Fruit fly (Drosophila melanogaster): ENCODE results near the gene CG10949.

CG10949 gene

DNA sequence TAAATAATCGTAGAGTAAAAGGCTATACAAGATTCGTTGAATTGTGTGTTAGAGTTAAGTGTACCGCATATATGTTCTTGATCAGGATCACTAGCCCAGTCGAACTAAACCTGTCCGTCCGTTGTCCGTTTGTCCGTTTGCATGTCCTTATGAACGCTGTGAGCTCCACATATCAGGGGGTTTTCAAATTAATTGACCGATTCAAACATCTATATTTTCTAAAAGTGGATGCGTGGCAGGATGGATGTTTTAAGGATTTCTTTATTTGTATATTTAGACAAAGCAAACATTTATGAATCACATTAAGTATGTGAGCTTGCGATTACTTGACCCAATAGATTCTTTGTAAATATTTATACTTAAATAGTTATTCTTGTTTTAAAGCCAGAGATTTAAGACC, 18.5 kb upstream of the CG10949 start (continued):
- TF ChIP-seq OdsH (GFP tag; optimal IDR thresholded peaks at IDR 0.05) (peak; percentile 20), CG11294 (GFP tag; IDR thresholded peaks at IDR 0.05) (no peak), Hr38 (GFP tag; optimal IDR thresholded peaks at IDR 0.05) (no peak), CG10669 (GFP tag; optimal IDR thresholded peaks at IDR 0.05) (no peak), Lpt (GFP tag; optimal IDR thresholded peaks at IDR 0.05) (no peak), CG6276 (GFP tag; optimal IDR thresholded peaks at IDR 0.05) (no peak), CG32006 (GFP tag; optimal IDR thresholded peaks at IDR 0.05) (peak; percentile 66), dsx (GFP tag; optimal IDR thresholded peaks at IDR 0.05; ENCODE audit: poor library complexity, severe bottlenecking) (no peak), Sox102F (GFP tag; optimal IDR thresholded peaks at IDR 0.05) (no peak), net (GFP tag; optimal IDR thresholded peaks at IDR 0.05) (peak; percentile 9), Met (GFP tag; optimal IDR thresholded peaks at IDR 0.05) (peak; percentile 46)

DNA sequence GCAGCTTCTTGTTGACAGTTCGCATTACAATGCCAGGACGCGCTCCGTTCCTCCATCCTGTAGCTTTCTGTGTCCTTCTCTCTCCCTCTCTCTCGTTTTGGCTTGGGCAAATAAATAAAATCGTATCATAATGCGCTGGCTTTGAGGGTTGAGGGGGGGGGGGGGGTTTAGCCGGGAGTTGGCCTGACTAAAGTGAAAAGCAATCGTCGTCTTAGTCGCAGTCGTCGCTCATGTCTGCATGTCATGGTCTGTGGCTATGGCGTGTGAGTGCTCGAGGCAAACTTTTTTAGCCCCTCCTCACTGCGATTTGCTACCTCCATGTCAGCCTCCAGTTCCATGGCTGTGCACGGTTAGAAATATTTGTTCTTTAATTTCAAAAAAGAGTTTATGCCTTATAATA, 18.1 kb upstream of the CG10949 start:
- TF ChIP-seq pdm3 (GFP tag; optimal IDR thresholded peaks at IDR 0.05) (no peak), Eip78C (GFP tag) (no peak), fkh (GFP tag; optimal IDR thresholded peaks at IDR 0.05) (peak; percentile 14), eg (GFP tag; IDR thresholded peaks at IDR 0.05) (peak; percentile 21; the same call in 1 of the 3 replicates), svp (GFP tag) (no peak), topi (GFP tag; optimal IDR thresholded peaks at IDR 0.05) (no peak), Lpt (GFP tag; optimal IDR thresholded peaks at IDR 0.05) (no peak), CG6163 (GFP tag; IDR thresholded peaks at IDR 0.05) (0 out of 3 replicates have a peak, but pooled peaks have one; percentile 27), CG11294 (GFP tag; IDR thresholded peaks at IDR 0.05) (no peak), ss (GFP tag; optimal IDR thresholded peaks at IDR 0.05) (peak in 1 of 2 experiments; percentile 49), dsx (GFP tag; optimal IDR thresholded peaks at IDR 0.05; ENCODE audit: poor library complexity, severe bottlenecking) (no peak)

DNA sequence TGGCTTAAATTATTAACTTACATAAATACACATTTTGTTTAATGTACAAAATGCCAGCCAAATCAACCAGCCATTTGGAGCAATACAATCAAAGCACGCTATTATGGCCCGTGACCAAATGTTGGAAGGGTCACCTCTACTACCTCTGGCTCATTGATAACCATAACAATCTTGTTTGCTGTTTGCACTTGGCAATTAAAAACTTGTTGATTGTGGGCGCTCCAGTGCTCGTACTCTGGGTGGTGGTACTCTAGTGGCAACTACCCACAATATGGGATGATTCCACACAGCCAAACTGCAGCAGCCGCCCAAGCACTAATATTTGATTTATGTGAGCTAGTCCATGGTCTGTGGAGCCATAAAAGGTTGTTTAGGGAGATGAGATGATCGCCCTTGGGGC, 14.5 kb upstream of the CG10949 start:
- TF ChIP-seq fkh (GFP tag; optimal IDR thresholded peaks at IDR 0.05) (peak; percentile 62), spab (GFP tag; optimal IDR thresholded peaks at IDR 0.05) (no peak)

DNA sequence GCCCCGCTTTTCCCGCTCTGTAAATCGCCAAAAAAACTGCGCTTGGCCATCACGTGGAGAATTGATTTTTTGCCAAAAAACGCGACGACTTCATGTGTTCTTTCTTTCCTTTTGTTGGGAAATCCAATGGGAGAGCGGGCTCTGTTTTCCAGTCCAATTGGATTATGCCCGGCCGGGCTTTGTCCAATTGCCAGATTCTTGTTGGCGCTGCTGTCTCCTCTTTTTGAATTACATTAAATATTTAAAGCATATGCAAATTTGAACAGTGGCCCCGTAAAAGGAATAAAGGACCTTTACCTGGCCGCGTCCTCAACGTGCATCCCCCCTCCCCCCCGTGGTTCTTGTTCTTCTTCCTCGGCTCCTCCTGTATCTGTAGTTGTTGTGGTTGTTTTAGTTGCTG, 12.7 kb upstream of the CG10949 start:
- TF ChIP-seq fkh (GFP tag; optimal IDR thresholded peaks at IDR 0.05), result no peak
- TF ChIP-seq achi (GFP tag; optimal IDR thresholded peaks at IDR 0.05), result no peak
- no peak for TF ChIP-seq CG11902 (GFP tag; optimal IDR thresholded peaks at IDR 0.05)
- no peak for TF ChIP-seq Hr4 (GFP tag; optimal IDR thresholded peaks at IDR 0.05)

DNA sequence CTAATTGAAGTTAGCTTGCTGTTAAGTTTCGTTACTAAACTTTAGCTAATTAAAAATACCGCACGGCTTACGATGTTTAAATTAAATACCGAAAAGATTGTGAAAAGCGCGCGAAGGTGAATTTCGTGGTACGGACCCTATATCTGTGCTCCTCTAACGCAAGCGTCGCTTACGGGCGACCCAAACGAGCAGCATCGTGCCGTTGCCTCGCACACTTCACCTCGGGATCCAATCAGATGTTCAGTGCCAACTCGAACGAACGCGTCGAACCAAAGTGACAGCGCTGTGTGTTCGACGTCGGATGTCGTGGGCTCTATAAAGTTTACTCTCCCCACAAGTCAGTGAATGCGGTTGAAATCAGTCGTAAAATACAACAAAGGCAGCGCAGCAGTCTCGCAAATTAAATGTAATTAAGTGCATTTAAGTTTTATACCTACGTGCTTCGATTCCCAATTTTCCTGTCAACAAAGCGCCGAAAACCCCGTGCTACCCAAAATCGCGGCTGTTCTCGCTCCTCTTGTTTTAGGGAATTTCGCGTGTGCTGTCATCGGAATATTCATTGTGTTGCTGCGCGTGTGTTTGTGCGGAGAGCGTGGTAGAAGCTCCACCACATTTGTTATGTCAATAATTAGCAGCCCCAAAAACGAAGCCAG, 12.2 kb upstream of the CG10949 start:
- TF ChIP-seq Hr4 (GFP tag; optimal IDR thresholded peaks at IDR 0.05) (peak; percentile 5), Sox102F (GFP tag; optimal IDR thresholded peaks at IDR 0.05) (peak; percentile 53), Eip93F (GFP tag; optimal IDR thresholded peaks at IDR 0.05) (peak; percentile 24), CG3919 (GFP tag; optimal IDR thresholded peaks at IDR 0.05) (peak; percentile 52), CG6163 (GFP tag; IDR thresholded peaks at IDR 0.05) (0 out of 3 replicates have a peak, but pooled peaks have one; percentile 41), esn (GFP tag; optimal IDR thresholded peaks at IDR 0.05) (peak; percentile 21), CG34406 (GFP tag; optimal IDR thresholded peaks at IDR 0.05) (peak; percentile 21), CG11294 (GFP tag; IDR thresholded peaks at IDR 0.05) (no peak), Eip78C (GFP tag) (peak; percentile 82), dsx (GFP tag; optimal IDR thresholded peaks at IDR 0.05; ENCODE audit: poor library complexity, severe bottlenecking) (peak; percentile 25), topi (GFP tag; optimal IDR thresholded peaks at IDR 0.05) (no peak), salr (GFP tag; optimal IDR thresholded peaks at IDR 0.05) (no peak), CG8119 (GFP tag; IDR thresholded peaks at IDR 0.05) (0 out of 3 replicates have a peak, but pooled peaks have one; percentile 27), Sox14 (GFP tag; optimal IDR thresholded peaks at IDR 0.05) (peak; percentile 51), achi (GFP tag; optimal IDR thresholded peaks at IDR 0.05) (peak; percentile 84), Met (GFP tag; optimal IDR thresholded peaks at IDR 0.05) (peak; percentile 12), ss (GFP tag; optimal IDR thresholded peaks at IDR 0.05) (peak; percentile 36 to 61), vri (GFP tag; optimal IDR thresholded peaks at IDR 0.05) (peak; percentile 90), Sox15 (GFP tag; optimal IDR thresholded peaks at IDR 0.05) (no peak), CG15336 (GFP tag; IDR thresholded peaks at IDR 0.05) (0 out of 2 replicates have a peak, but pooled peaks have one; percentile 8), fkh (GFP tag; optimal IDR thresholded peaks at IDR 0.05) (no peak), CG6854 (GFP tag; optimal IDR thresholded peaks at IDR 0.05) (peak; percentile 42), CG10631 (GFP tag; optimal IDR thresholded peaks at IDR 0.05) (peak; percentile 24), CG6808 (GFP tag; optimal IDR thresholded peaks at IDR 0.05) (peak; percentile 42), Eip75B (GFP tag; optimal IDR thresholded peaks at IDR 0.05) (peak; percentile 4)

Measured in whole organism, prepupa.